Worm (Caenorhabditis elegans) whole organism, L1 larva: ENCODE results near the gene svh-11.

ENCODE experiments used
- C34B4.2 ChIP-seq: sonication (generic microtip); optimal IDR thresholded peaks from 2 replicates; lab custom pipeline; 2017; ENCODE audit warnings: mild to moderate bottlenecking, missing genetic modification characterization, missing compliant biosample characterization
- F16B12.6 ChIP-seq: fragments of 150-350 bp; optimal IDR thresholded peaks from 2 replicates; lab custom pipeline; 2014; ENCODE audit warnings: missing biosample characterization, missing genetic modification characterization
- aha-1 ChIP-seq: fragments of 150-350 bp; optimal IDR thresholded peaks from 2 replicates; lab custom pipeline; 2014; ENCODE audit warnings: missing biosample characterization, missing genetic modification characterization
- alr-1 ChIP-seq: fragments of 200-800 bp; sonication (Bioruptor generic); optimal IDR thresholded peaks from 2 replicates; lab custom pipeline; 2018; ENCODE audit warnings: borderline replicate concordance, mild to moderate bottlenecking, missing genetic modification characterization, missing compliant biosample characterization
- ama-1 ChIP-seq: fragments of 150-350 bp; optimal IDR thresholded peaks from 2 replicates; lab custom pipeline; 2014
- blmp-1 ChIP-seq: fragments of 150-350 bp; optimal IDR thresholded peaks from 2 replicates; lab custom pipeline; 2014; ENCODE audit warnings: missing biosample characterization, missing genetic modification characterization
- ceh-82 ChIP-seq, 3 experiments: fragments of 150-350 bp in 1 of 3; sonication (generic microtip) in 2 of 3; optimal IDR thresholded peaks; 2 replicates each; lab custom pipeline; 2014 to 2017; ENCODE audit warnings: missing biosample characterization in 3 of 3, missing genetic modification characterization in 3 of 3
- ceh-90 ChIP-seq: sonication (generic microtip); optimal IDR thresholded peaks from 2 replicates; lab custom pipeline; 2016; ENCODE audit warnings: missing genetic modification characterization, missing compliant biosample characterization
- dsc-1 ChIP-seq: sonication (generic microtip); optimal IDR thresholded peaks from 2 replicates; lab custom pipeline; 2016; ENCODE audit warnings: mild to moderate bottlenecking, missing genetic modification characterization, missing compliant biosample characterization
- efl-1 ChIP-seq, 4 experiments: fragments of 150-350 bp; optimal IDR thresholded peaks in 3 of 4; peaks in 1 of 4; 1 replicate in 1 of 4; 2 replicates in 3 of 4; lab custom pipeline; 2014; ENCODE audit warnings: missing biosample characterization in 2 of 4, missing genetic modification characterization in 2 of 4, missing genetic modification reagents in 2 of 4
- efl-3 ChIP-seq: fragments of 200-800 bp; sonication (Bioruptor generic); optimal IDR thresholded peaks from 2 replicates; lab custom pipeline; 2018; ENCODE audit warnings: mild to moderate bottlenecking, missing genetic modification characterization, missing compliant biosample characterization
- egl-27 ChIP-seq, 2 experiments: fragments of 150-350 bp in 1 of 2; sonication (generic microtip); optimal IDR thresholded peaks; 3 replicates each; lab custom pipeline; 2017 to 2018; ENCODE audit warnings: missing biosample characterization in 2 of 2, missing genetic modification characterization in 2 of 2, missing genetic modification reagents in 2 of 2
- elt-3 ChIP-seq, 6 experiments: fragments of 150-350 bp in 1 of 6; sonication (generic microtip); optimal IDR thresholded peaks; 2 replicates each; lab custom pipeline; 2017 to 2018; ENCODE audit warnings: missing biosample characterization in 6 of 6, missing genetic modification characterization in 6 of 6, inconsistent platforms in 1 of 6
- hlh-4 ChIP-seq: sonication (generic microtip); optimal IDR thresholded peaks from 2 replicates; lab custom pipeline; 2016; ENCODE audit warnings: mild to moderate bottlenecking, missing genetic modification characterization, missing compliant biosample characterization
- irx-1 ChIP-seq: sonication (generic microtip); optimal IDR thresholded peaks from 2 replicates; lab custom pipeline; 2016; ENCODE audit warnings: missing genetic modification characterization, missing compliant biosample characterization
- isw-1 ChIP-seq: fragments of 200-800 bp; sonication (Bioruptor generic); IDR thresholded peaks from 2 replicates; pipeline ENCODE4 v1.3.6; 2022; ENCODE audit warnings: missing genetic modification characterization, missing compliant biosample characterization
- lin-13 ChIP-seq: fragments of 150-350 bp; optimal IDR thresholded peaks from 2 replicates; lab custom pipeline; 2014; ENCODE audit warnings: missing biosample characterization, missing genetic modification reagents, missing genetic modification characterization
- lin-14 ChIP-seq: fragments of 200-800 bp; sonication (Bioruptor generic); optimal IDR thresholded peaks from 2 replicates; lab custom pipeline; 2018; ENCODE audit warnings: mild to moderate bottlenecking, missing genetic modification characterization, moderate library complexity, missing compliant biosample characterization
- lin-35 ChIP-seq, 2 experiments: fragments of 150-350 bp; optimal IDR thresholded peaks; 2 replicates each; lab custom pipeline; 2014; ENCODE audit warnings: missing biosample characterization in 2 of 2, missing genetic modification characterization in 2 of 2, missing genetic modification reagents in 2 of 2
- lir-3 ChIP-seq: sonication (generic microtip); optimal IDR thresholded peaks from 2 replicates; lab custom pipeline; 2016; ENCODE audit warnings: mild to moderate bottlenecking, missing genetic modification characterization, moderate library complexity, missing compliant biosample characterization; ENCODE audit not compliant: poor library complexity
- lsy-2 ChIP-seq, 2 experiments: fragments of 150-350 bp; optimal IDR thresholded peaks; 2 replicates each; lab custom pipeline; 2014; ENCODE audit warnings: missing biosample characterization in 2 of 2, missing genetic modification characterization in 2 of 2
- mef-2 ChIP-seq: fragments of 150-350 bp; optimal IDR thresholded peaks from 2 replicates; lab custom pipeline; 2014; ENCODE audit warnings: missing biosample characterization, missing genetic modification characterization
- mep-1 ChIP-seq: fragments of 150-350 bp; optimal IDR thresholded peaks from 2 replicates; lab custom pipeline; 2014; ENCODE audit warnings: missing biosample characterization, missing genetic modification characterization
- nhr-11 ChIP-seq: fragments of 150-350 bp; optimal IDR thresholded peaks from 2 replicates; lab custom pipeline; 2014; ENCODE audit warnings: missing biosample characterization, missing genetic modification characterization
- nhr-12 ChIP-seq: sonication (generic microtip); optimal IDR thresholded peaks from 2 replicates; lab custom pipeline; 2017; ENCODE audit warnings: missing biosample characterization, missing genetic modification characterization
- nhr-20 ChIP-seq: sonication (generic microtip); optimal IDR thresholded peaks from 2 replicates; lab custom pipeline; 2016; ENCODE audit warnings: mild to moderate bottlenecking, missing genetic modification characterization, missing compliant biosample characterization
- nhr-237 ChIP-seq: fragments of 150-350 bp; optimal IDR thresholded peaks from 2 replicates; lab custom pipeline; 2014; ENCODE audit warnings: missing biosample characterization, missing genetic modification characterization
- nhr-47 ChIP-seq: sonication (generic microtip); optimal IDR thresholded peaks from 2 replicates; lab custom pipeline; 2016; ENCODE audit warnings: mild to moderate bottlenecking, missing genetic modification characterization, moderate library complexity, missing compliant biosample characterization
- nhr-71 ChIP-seq: sonication (generic microtip); optimal IDR thresholded peaks from 2 replicates; lab custom pipeline; 2016; ENCODE audit warnings: mild to moderate bottlenecking, missing genetic modification characterization, moderate library complexity, missing compliant biosample characterization
- nhr-76 ChIP-seq: sonication (generic microtip); optimal IDR thresholded peaks from 2 replicates; lab custom pipeline; 2017; ENCODE audit warnings: missing biosample characterization, missing genetic modification characterization
- nhr-77 ChIP-seq: fragments of 150-350 bp; optimal IDR thresholded peaks from 2 replicates; lab custom pipeline; 2014; ENCODE audit warnings: missing biosample characterization, missing genetic modification characterization
- nhr-84 ChIP-seq: sonication (generic microtip); optimal IDR thresholded peaks from 2 replicates; lab custom pipeline; 2017; ENCODE audit warnings: missing biosample characterization, missing genetic modification characterization
- pag-3 ChIP-seq: sonication (generic microtip); optimal IDR thresholded peaks from 2 replicates; lab custom pipeline; 2017; ENCODE audit warnings: missing genetic modification characterization, mild to moderate bottlenecking, missing compliant biosample characterization, antibody characterized with exemption, borderline replicate concordance; ENCODE audit not compliant: insufficient read depth
- pax-3 ChIP-seq: fragments of 200-800 bp; sonication (Bioruptor generic); optimal IDR thresholded peaks from 2 replicates; lab custom pipeline; 2018; ENCODE audit warnings: mild to moderate bottlenecking, missing genetic modification characterization, moderate library complexity, missing compliant biosample characterization
- skn-1 ChIP-seq: fragments of 150-350 bp; optimal IDR thresholded peaks from 2 replicates; lab custom pipeline; 2014; ENCODE audit warnings: missing biosample characterization, missing genetic modification characterization
- snpc-4 ChIP-seq: fragments of 150-350 bp; optimal IDR thresholded peaks from 2 replicates; lab custom pipeline; 2014; ENCODE audit warnings: missing biosample characterization, missing genetic modification characterization
- snu-23 ChIP-seq: sonication (generic microtip); optimal IDR thresholded peaks from 2 replicates; lab custom pipeline; 2016; ENCODE audit warnings: missing genetic modification characterization, missing compliant biosample characterization
- sox-4 ChIP-seq: sonication (generic microtip); optimal IDR thresholded peaks from 2 replicates; lab custom pipeline; 2016; ENCODE audit warnings: missing genetic modification characterization, missing compliant biosample characterization
- sup-37 ChIP-seq: fragments of 200-800 bp; sonication (Bioruptor generic); optimal IDR thresholded peaks from 2 replicates; lab custom pipeline; 2018; ENCODE audit warnings: mild to moderate bottlenecking, missing genetic modification characterization, missing compliant biosample characterization
- tbx-2 ChIP-seq: sonication (generic microtip); optimal IDR thresholded peaks from 2 replicates; lab custom pipeline; 2016; ENCODE audit warnings: missing genetic modification characterization, missing compliant biosample characterization
- tlp-1 ChIP-seq: fragments of 150-350 bp; optimal IDR thresholded peaks from 2 replicates; lab custom pipeline; 2014; ENCODE audit warnings: missing biosample characterization, missing genetic modification characterization
- unc-130 ChIP-seq: fragments of 150-350 bp; optimal IDR thresholded peaks from 2 replicates; lab custom pipeline; 2017; ENCODE audit warnings: missing biosample characterization, missing genetic modification characterization, inconsistent platforms
- unc-86 ChIP-seq: sonication (generic microtip); optimal IDR thresholded peaks from 2 replicates; lab custom pipeline; 2016; ENCODE audit warnings: missing genetic modification characterization, missing compliant biosample characterization
- unc-98 ChIP-seq: fragments of 200-800 bp; sonication (Bioruptor generic); IDR thresholded peaks from 2 replicates; pipeline ENCODE4 v1.3.6; 2022; ENCODE audit warnings: missing genetic modification characterization, missing compliant biosample characterization
- zag-1 ChIP-seq: fragments of 150-350 bp; optimal IDR thresholded peaks from 2 replicates; lab custom pipeline; 2014; ENCODE audit warnings: missing biosample characterization, missing genetic modification characterization
- zip-4 ChIP-seq: fragments of 200-800 bp; sonication (Bioruptor generic); optimal IDR thresholded peaks from 2 replicates; lab custom pipeline; 2018; ENCODE audit warnings: mild to moderate bottlenecking, missing genetic modification characterization, moderate library complexity, missing compliant biosample characterization
- ztf-11 ChIP-seq, 2 experiments: sonication (generic microtip); optimal IDR thresholded peaks; 2 replicates each; lab custom pipeline; 2016 to 2017; ENCODE audit warnings: missing genetic modification characterization in 2 of 2, missing biosample characterization in 1 of 2, missing compliant biosample characterization in 1 of 2
- ztf-4 ChIP-seq: fragments of 150-350 bp; optimal IDR thresholded peaks from 2 replicates; lab custom pipeline; 2014; ENCODE audit warnings: missing biosample characterization, missing genetic modification characterization

Gene svh-11

ce11 chrV:2238012-2238411, 31.1 kb downstream of the svh-11 start:
- no peak for TF ChIP-seq lir-3 (tag; lab: Kevin White, UChicago)
- TF ChIP-seq egl-27 (tag; optimal IDR thresholded peaks at IDR 0.05; lab: Kevin White, UChicago), result no peak
- no peak for TF ChIP-seq ama-1 (lab: Kevin White, UChicago)
- no peak for TF ChIP-seq C34B4.2 (tag; lab: Kevin White, UChicago)
- TF ChIP-seq mep-1 (tag; lab: Kevin White, UChicago), result no peak
- no peak for TF ChIP-seq alr-1 (tag; lab: Kevin White, UChicago)
- TF ChIP-seq lin-35 (GFP tag; optimal IDR thresholded peaks at IDR 0.05; lab: Kevin White, UChicago), result peak in 1 of 2 experiments; percentile 23
- TF ChIP-seq efl-3 (GFP tag; lab: Kevin White, UChicago), result no peak
- TF ChIP-seq nhr-20 (tag; lab: Kevin White, UChicago), result peak; percentile 71
- TF ChIP-seq lin-13 (GFP tag; lab: Kevin White, UChicago), result no peak
- TF ChIP-seq mef-2 (tag; lab: Kevin White, UChicago), result no peak
- TF ChIP-seq elt-3 (tag; optimal IDR thresholded peaks at IDR 0.05; lab: Kevin White, UChicago), result peak in 2 of 6 experiments; percentile 5 to 74
- no peak for TF ChIP-seq unc-98
- TF ChIP-seq snu-23, result no peak
- TF ChIP-seq aha-1 (tag; lab: Kevin White, UChicago), result no peak

- TF ChIP-seq nhr-76 (tag; lab: Kevin White, UChicago), result no peak
- TF ChIP-seq lin-14 (GFP tag; lab: Kevin White, UChicago), result peak; percentile 56
- TF ChIP-seq snpc-4 (tag; lab: Kevin White, UChicago), result no peak
- TF ChIP-seq blmp-1 (tag; lab: Kevin White, UChicago), result peak; percentile 48
- TF ChIP-seq ceh-82 (tag; optimal IDR thresholded peaks at IDR 0.05; lab: Kevin White, UChicago), result no peak
- TF ChIP-seq elt-3 (tag; optimal IDR thresholded peaks at IDR 0.05; lab: Kevin White, UChicago), result peak in 1 of 6 experiments; percentile 21
- TF ChIP-seq nhr-20 (tag; lab: Kevin White, UChicago), result peak; percentile 17
- no peak for TF ChIP-seq ztf-11 (tag; optimal IDR thresholded peaks at IDR 0.05; lab: Kevin White, UChicago)
- TF ChIP-seq, all 84 proteins: peak for 4
These were observed 35.7 kb downstream of the svh-11 start, which contains the start of gene cyp-33C3 for ce11 chrV:2242630-2243029. Gene cyp-33C3 (plus strand): TSS chrV:2242778.

DNA sequence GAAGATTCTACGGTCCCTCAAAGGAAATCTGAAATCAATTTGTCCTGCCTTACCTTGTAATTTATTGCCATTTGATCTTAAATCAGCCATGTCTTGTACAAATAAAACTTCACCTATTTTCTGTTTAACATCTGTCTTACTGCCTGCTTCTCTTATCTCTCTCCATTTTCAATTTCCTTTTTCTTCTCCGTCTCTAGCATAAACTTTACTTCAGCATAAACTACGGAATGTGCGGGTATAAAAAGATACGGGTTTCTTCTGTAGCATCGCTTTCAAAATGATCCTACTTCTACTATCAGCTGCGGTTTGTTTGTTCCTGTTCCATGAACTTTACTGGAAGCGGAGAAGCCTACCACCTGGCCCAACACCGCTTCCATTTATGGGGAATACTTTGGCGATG, 37.9 kb downstream of the svh-11 start, which contains the start of gene cyp-33C5:
Gene cyp-33C5, plus strand, starts transcription at position 254 of the 400 bp plus-strand sequence.
- TF ChIP-seq blmp-1 (tag; lab: Kevin White, UChicago) (peak; percentile 62), zip-4 (GFP tag; lab: Kevin White, UChicago) (no peak), nhr-77 (tag; lab: Kevin White, UChicago) (peak; percentile 22), nhr-11 (tag; lab: Kevin White, UChicago) (no peak), nhr-71 (tag; lab: Kevin White, UChicago) (no peak), efl-3 (GFP tag; lab: Kevin White, UChicago) (no peak), hlh-4 (no peak), dsc-1 (no peak), ceh-90 (tag; lab: Kevin White, UChicago) (no peak), unc-130 (no peak), snu-23 (peak; percentile 29), nhr-12 (tag; lab: Kevin White, UChicago) (no peak), pax-3 (tag; lab: Kevin White, UChicago) (no peak), unc-86 (tag; lab: Kevin White, UChicago) (no peak), skn-1 (tag; lab: Kevin White, UChicago) (no peak), sox-4 (tag; lab: Kevin White, UChicago) (no peak), efl-1 (optimal IDR thresholded peaks at IDR 0.05; lab: Kevin White, UChicago) (peak; percentile 43 to 59), efl-1 (GFP tag; optimal IDR thresholded peaks at IDR 0.05 in 1 of 2; lab: Kevin White, UChicago) (peak in 1 of 2 experiments; percentile 92), isw-1 (GFP tag; lab: Robert Waterston, UW) (no peak), ztf-4 (tag; lab: Kevin White, UChicago) (no peak), tlp-1 (no peak), nhr-84 (tag; lab: Kevin White, UChicago) (no peak), nhr-47 (tag; lab: Kevin White, UChicago) (no peak), unc-98 (no peak), pag-3 (tag; lab: Kevin White, UChicago) (no peak), lsy-2 (tag; optimal IDR thresholded peaks at IDR 0.05; lab: Kevin White, UChicago) (peak in 1 of 2 experiments; percentile 16), nhr-237 (tag; lab: Kevin White, UChicago) (no peak), zag-1 (tag; lab: Kevin White, UChicago) (no peak), F16B12.6 (tag; lab: Kevin White, UChicago) (no peak), C34B4.2 (tag; lab: Kevin White, UChicago) (no peak), sup-37 (GFP tag; lab: Kevin White, UChicago) (no peak), snpc-4 (tag; lab: Kevin White, UChicago) (no peak), tbx-2 (tag; lab: Kevin White, UChicago) (no peak), irx-1 (no peak)
